Worm (Caenorhabditis elegans) whole organism, L1 larva: Measurements from ENCODE around the gene fbxa-86.

Experiments
- alr-1 ChIP-seq: fragments of 200-800 bp; sonication (Bioruptor generic); optimal IDR thresholded peaks from 2 replicates; lab custom pipeline; 2018; ENCODE audit warnings: borderline replicate concordance, mild to moderate bottlenecking, missing genetic modification characterization, missing compliant biosample characterization
- ceh-82 ChIP-seq, 3 experiments: fragments of 150-350 bp in 1 of 3; sonication (generic microtip) in 2 of 3; optimal IDR thresholded peaks; 2 replicates each; lab custom pipeline; 2014 to 2017; ENCODE audit warnings: missing biosample characterization in 3 of 3, missing genetic modification characterization in 3 of 3
- dpl-1 ChIP-seq, 3 experiments: fragments of 150-350 bp in 2 of 3; sonication (generic microtip) in 1 of 3; optimal IDR thresholded peaks; 2 replicates each; lab custom pipeline; 2014 to 2017; ENCODE audit warnings: missing biosample characterization in 3 of 3, missing genetic modification characterization in 3 of 3, missing genetic modification reagents in 3 of 3
- dsc-1 ChIP-seq: sonication (generic microtip); optimal IDR thresholded peaks from 2 replicates; lab custom pipeline; 2016; ENCODE audit warnings: mild to moderate bottlenecking, missing genetic modification characterization, missing compliant biosample characterization
- efl-1 ChIP-seq, 4 experiments: fragments of 150-350 bp; optimal IDR thresholded peaks in 3 of 4; peaks in 1 of 4; 1 replicate in 1 of 4; 2 replicates in 3 of 4; lab custom pipeline; 2014; ENCODE audit warnings: missing biosample characterization in 2 of 4, missing genetic modification characterization in 2 of 4, missing genetic modification reagents in 2 of 4
- elt-2 ChIP-seq: sonication (generic microtip); optimal IDR thresholded peaks from 2 replicates; lab custom pipeline; 2016; ENCODE audit warnings: missing genetic modification characterization, mild to moderate bottlenecking, inconsistent platforms, missing compliant biosample characterization, missing genetic modification reagents
- ets-5 ChIP-seq: fragments of 200-800 bp; sonication (Bioruptor generic); IDR thresholded peaks from 2 replicates; pipeline ENCODE4 v1.3.6; 2022; ENCODE audit warnings: missing genetic modification characterization, missing compliant biosample characterization
- jun-1 ChIP-seq: fragments of 150-350 bp; optimal IDR thresholded peaks from 2 replicates; lab custom pipeline; 2014; ENCODE audit warnings: missing biosample characterization, missing genetic modification reagents, missing genetic modification characterization
- lin-13 ChIP-seq: fragments of 150-350 bp; optimal IDR thresholded peaks from 2 replicates; lab custom pipeline; 2014; ENCODE audit warnings: missing biosample characterization, missing genetic modification reagents, missing genetic modification characterization
- nhr-237 ChIP-seq: fragments of 150-350 bp; optimal IDR thresholded peaks from 2 replicates; lab custom pipeline; 2014; ENCODE audit warnings: missing biosample characterization, missing genetic modification characterization
- nhr-28 ChIP-seq: fragments of 150-350 bp; optimal IDR thresholded peaks from 2 replicates; lab custom pipeline; 2014; ENCODE audit warnings: missing biosample characterization, missing genetic modification characterization
- nhr-76 ChIP-seq: sonication (generic microtip); optimal IDR thresholded peaks from 2 replicates; lab custom pipeline; 2017; ENCODE audit warnings: missing biosample characterization, missing genetic modification characterization
- unc-130 ChIP-seq: fragments of 150-350 bp; optimal IDR thresholded peaks from 2 replicates; lab custom pipeline; 2017; ENCODE audit warnings: missing biosample characterization, missing genetic modification characterization, inconsistent platforms
- ztf-11 ChIP-seq, 2 experiments: sonication (generic microtip); optimal IDR thresholded peaks; 2 replicates each; lab custom pipeline; 2016 to 2017; ENCODE audit warnings: missing genetic modification characterization in 2 of 2, missing biosample characterization in 1 of 2, missing compliant biosample characterization in 1 of 2

DNA sequence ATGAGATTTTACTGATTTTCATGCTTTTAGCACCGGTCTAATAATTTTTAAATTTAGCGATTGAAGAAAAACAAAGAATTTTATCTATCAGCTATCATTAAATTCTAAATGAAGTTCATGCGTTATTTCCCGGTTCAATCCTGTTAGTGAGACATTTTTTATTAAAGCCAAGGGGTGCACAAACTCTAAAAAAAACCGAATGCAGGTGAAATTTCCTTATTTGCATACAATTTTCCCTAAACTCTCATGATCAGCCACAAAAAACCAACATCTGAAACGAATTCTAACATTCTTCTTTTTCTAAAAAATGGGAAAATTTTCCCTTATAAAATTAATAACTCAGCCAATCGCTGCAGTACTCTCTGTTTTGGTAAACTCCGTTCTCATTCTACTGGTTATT, 24.7 kb downstream of the fbxa-86 start, which contains the start of gene str-156:
- no peak for TF ChIP-seq elt-2 (tag; lab: Kevin White, UChicago)
- TF ChIP-seq nhr-28 (tag; lab: Kevin White, UChicago): no peak
- no peak for TF ChIP-seq ztf-11 (tag; optimal IDR thresholded peaks at IDR 0.05; lab: Kevin White, UChicago)
- no peak for TF ChIP-seq dpl-1 (GFP tag; optimal IDR thresholded peaks at IDR 0.05; lab: Kevin White, UChicago)
- no peak for TF ChIP-seq nhr-76 (tag; lab: Kevin White, UChicago)
- no peak for TF ChIP-seq dsc-1 (tag; lab: Kevin White, UChicago)
- no peak for TF ChIP-seq efl-1 (optimal IDR thresholded peaks at IDR 0.05; lab: Kevin White, UChicago)
- TF ChIP-seq efl-1 (GFP tag; optimal IDR thresholded peaks at IDR 0.05 in 1 of 2; lab: Kevin White, UChicago): no peak
- no peak for TF ChIP-seq lin-13 (GFP tag; lab: Kevin White, UChicago)
- TF ChIP-seq nhr-237 (tag; lab: Kevin White, UChicago): no peak
- no peak for TF ChIP-seq ceh-82 (tag; optimal IDR thresholded peaks at IDR 0.05; lab: Kevin White, UChicago)
- no peak for TF ChIP-seq alr-1 (tag; lab: Kevin White, UChicago)
- TF ChIP-seq unc-130: no peak
- TF ChIP-seq ets-5 (GFP tag; lab: Robert Waterston, UW): no peak
- no peak for TF ChIP-seq jun-1 (tag; lab: Kevin White, UChicago)
